Fruit fly (Drosophila melanogaster): ENCODE measurements around the gene Arfrp1.
A peak's percentile ranks its signal among the peaks of the same experiment; 100 is the strongest.

DNA sequence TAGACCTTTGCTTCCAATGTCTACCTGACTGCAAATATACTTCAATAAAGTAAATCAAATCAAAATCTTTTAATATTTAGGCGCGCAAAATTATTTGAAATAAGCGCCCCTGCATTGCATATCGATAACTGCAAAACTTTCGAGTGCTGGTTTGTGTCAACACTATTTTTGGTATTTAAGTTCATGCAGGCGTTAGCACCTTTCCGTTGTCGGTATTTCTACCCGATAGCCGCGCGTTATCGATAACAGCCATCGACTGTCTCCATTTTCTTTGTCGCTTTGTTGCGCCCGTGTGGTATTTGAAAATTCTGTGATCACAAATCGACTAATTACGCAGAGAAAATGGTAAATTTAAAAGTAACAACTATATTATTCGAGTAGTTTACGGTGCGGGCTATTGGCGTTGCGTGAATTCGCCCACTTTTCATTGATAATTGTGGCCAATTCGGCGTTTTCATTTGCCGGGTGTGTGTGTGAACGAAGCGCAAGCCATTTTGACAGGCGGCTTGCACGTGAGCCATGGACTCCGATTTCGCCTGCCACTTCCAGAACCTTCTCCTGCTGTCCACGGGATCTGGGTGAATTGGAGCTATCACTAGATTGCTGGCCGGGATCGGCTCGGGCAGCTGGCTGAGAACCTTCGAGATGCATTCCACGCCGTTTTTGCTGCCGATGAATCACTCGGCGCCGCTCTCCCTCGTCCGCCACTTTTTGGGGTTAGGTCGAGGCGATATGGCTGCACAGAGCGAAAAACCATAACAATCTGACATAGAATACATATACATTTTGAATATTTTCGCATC lies 17.4 kb upstream of the Arfrp1 start, which contains the start of gene CCT2:
- no peak for TF ChIP-seq CG7987 (GFP tag; optimal IDR thresholded peaks at IDR 0.05)
- TF ChIP-seq ash1 (GFP tag; optimal IDR thresholded peaks at IDR 0.05) = no peak
- TF ChIP-seq hkb (optimal IDR thresholded peaks at IDR 0.05) = no peak
- no peak for TF ChIP-seq hkb (GFP tag; IDR thresholded peaks at IDR 0.05)
- TF ChIP-seq CG30403 (GFP tag; optimal IDR thresholded peaks at IDR 0.05) = no peak
- no peak for TF ChIP-seq CG10209 (GFP tag; optimal IDR thresholded peaks at IDR 0.05)
- no peak for TF ChIP-seq nerfin-1 (tag; optimal IDR thresholded peaks at IDR 0.05)
- no peak for TF ChIP-seq CG11696 (GFP tag; IDR thresholded peaks at IDR 0.05)
- TF ChIP-seq amos (GFP tag; IDR thresholded peaks at IDR 0.05; ENCODE audit: partially characterized antibody) = peak; percentile 70
- TF ChIP-seq Dll (GFP tag; IDR thresholded peaks at IDR 0.05; ENCODE audit: partially characterized antibody) = peak; percentile 67
- no peak for TF ChIP-seq CG18476 (GFP tag; optimal IDR thresholded peaks at IDR 0.05)
- TF ChIP-seq lmd (GFP tag; IDR thresholded peaks at IDR 0.05) = no peak

Data from whole organism, embryonic.